Worm (Caenorhabditis elegans): ENCODE data around the gene cyn-2.

The cyn-2 gene

DNA sequence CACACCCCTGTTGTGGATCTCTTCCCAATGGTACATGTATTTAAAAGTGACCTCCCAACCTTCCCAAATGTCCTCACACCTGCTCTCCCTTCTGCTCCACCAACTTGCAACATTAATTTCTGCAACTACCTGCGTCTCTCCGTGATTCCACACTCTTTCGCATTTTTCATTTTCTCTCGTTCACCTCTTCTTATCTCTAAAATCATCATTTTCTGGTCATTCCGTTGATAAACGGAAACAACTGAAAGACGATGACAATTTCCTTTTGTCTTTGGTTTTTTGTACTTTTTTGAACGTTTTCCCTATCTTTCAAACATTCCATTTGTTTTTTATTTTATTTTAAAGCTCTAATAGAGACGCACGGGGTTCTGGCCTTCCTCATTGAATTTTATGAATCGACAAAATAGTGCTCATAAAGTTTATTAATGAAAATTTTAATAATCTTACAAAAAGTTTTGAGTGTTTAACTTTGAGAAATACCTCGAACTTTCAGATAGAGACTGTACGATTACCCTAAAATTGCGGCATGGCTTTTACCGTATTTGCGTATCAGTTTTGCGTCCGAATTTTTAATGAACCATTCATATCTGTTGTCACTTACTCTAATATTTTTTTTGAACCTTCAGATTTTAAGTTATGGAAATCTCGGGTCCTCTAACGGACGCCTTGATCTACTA is 19.7 kb upstream of the cyn-2 start, which contains the start of gene aqp-11:
Gene aqp-11, plus strand, starts transcription at position 627 of the 677 bp plus-strand sequence.
- no peak for TF ChIP-seq unc-62 (GFP tag; optimal IDR thresholded peaks at IDR 0.05)

DNA sequence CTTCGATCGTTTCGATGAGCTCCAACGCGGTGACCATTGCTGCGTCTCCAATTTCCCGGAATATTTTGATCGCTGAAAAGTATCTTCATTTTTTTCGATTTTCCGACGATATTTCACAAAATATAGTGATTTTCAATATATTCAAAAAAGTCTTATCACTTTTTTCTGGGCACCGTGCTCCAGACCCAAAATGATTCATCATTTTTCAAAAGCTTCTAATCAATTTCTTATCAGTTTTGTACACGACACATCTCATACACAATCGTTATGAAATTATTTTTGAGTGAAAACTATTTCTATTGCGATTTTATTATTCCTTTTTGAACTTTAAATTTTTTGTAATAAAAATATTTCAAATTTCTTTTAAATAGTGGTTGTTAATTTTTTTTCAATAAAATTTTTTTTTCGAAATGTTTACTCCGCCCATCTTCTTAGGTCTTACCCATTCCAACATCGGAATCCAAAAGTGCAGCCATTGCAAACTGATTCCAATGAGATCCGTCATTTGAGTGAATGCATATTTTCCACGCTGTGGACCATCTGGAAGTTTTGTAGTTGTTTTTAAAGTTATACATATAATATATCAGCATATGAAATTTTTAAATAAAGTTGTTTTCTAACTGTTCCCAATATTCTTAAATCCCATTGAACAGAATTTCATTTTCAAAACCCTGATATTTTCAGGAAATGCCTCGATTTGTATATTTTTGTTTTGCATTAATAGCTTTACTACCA is 13.5 kb upstream of the cyn-2 start, which contains the start of gene sid-2:
Gene sid-2, plus strand, starts transcription at position 685 of the 735 bp plus-strand sequence.
- no peak for TF ChIP-seq unc-62 (GFP tag; optimal IDR thresholded peaks at IDR 0.05)

DNA sequence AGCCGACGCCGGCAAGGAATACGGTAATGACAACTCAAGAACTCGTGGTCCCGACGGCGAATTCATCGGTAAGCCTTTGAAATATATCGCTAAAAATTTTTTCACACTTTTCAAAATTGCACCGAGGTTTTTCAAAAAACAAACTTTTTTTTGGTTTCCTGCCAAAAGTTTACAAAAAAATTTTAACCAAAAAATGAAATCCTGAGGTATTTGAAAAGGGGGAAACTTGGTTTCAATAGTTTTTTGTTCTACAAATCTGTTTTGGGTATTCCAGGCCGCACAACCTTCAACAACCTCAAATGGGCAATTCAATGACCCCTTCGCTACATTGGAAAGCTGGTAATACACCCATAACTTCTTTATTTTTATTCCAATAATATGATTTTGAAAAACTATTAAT is 10.4 kb upstream of the cyn-2 start:
- no peak for TF ChIP-seq unc-62 (GFP tag; optimal IDR thresholded peaks at IDR 0.05)

DNA sequence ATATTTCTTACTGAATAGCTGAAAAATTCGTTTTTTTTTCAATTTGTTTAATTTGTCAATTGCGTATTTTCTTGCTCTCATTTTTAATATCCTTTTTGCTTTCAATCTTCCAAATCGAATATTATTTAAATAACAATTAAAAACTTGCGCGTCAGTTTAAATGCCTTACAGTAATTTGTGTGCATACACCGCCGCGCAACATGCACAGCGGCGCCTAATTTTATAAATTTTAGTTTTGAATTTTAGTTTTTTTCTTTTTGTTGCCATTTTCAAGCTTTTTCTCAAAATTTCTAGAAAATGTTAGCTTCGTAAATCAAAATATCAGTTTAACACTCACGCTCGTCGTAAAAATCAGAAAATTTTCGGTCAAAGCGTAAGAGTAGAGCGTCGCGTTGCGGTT is 9.2 kb upstream of the cyn-2 start:
- TF ChIP-seq unc-62 (GFP tag; optimal IDR thresholded peaks at IDR 0.05): no peak

DNA sequence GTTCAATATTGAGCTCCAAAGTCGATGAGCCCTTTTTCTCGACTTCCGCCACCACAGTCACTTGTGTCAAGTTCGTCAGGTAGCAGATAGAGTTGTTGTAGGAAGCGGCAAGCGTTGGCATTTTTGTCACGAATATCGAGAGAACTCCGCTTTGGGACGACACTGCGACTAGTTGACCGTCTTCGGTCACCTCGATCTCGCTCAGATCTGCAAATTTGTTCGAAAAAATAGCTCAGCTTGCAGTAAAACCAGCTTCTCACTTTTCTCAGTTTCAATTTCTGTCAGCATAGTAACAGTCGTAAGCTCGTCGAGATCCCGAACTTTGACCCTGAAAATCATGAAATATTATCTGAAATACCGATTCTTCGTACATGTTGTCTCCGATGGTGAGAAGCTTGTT is 8.2 kb upstream of the cyn-2 start:
- no peak for TF ChIP-seq unc-62 (GFP tag; optimal IDR thresholded peaks at IDR 0.05)

DNA sequence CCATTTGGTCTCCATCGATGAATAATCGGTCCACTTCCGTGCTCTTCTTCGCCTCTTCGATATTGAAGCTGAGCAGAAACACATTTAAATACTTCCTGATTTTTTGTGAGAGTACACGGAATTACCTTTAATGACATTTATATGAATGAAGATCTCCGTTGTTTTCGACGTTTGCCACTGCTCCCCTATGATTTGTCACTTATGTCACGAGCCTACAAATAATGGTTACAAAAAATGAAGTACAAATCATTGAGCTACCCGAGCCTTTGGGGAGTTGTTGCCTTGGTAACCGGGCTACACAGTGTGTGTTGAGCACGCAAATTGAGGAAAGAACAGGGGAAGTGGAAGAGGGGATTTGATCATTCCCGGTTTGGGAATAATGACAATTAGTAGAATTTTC is 6.2 kb upstream of the cyn-2 start, which contains the start of gene dyf-2:
Gene dyf-2, minus strand, starts transcription at position 137 of the 400 bp plus-strand sequence.
- TF ChIP-seq unc-62 (GFP tag; optimal IDR thresholded peaks at IDR 0.05): no peak

DNA sequence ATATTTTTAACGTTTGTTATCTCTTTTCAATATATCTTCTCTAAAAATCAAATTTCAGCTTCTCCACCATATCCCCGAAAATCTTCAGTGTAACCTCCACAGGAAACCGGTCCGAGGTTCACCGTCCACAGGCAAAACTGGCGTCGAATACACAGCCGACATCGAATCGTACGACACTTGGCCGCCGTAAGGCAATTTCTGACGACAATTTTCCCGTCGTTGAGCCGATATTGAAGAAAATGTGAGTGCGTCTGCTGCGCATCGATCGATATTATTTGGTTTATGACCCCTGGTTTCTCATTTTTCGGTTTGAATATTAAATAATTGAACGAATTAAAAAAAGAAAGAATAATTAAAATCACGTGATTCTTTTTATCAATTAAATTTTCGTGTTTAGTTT is 5.3 kb upstream of the cyn-2 start, which contains the start of gene cul-2:
Gene cul-2, plus strand, starts transcription at position 59 of the 400 bp plus-strand sequence.
- no peak for TF ChIP-seq unc-62 (GFP tag; optimal IDR thresholded peaks at IDR 0.05)

DNA sequence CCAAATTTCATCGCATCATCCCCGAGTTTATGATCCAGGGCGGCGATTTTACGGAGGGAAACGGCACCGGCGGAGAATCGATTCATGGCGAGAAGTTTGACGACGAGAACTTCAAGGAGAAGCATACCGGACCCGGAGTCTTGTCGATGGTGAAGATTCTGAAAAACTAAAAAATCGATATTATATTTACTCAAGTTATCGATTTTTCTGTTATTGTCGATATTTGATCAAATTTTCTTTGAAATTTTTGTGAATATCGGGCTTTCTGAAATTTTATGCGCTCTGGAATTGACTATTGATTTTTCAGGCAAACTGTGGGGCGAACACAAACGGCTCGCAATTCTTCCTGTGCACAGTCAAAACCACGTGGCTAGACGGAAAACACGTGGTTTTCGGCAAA is 719 bp downstream of the cyn-2 start:
- no peak for TF ChIP-seq unc-62 (GFP tag; optimal IDR thresholded peaks at IDR 0.05)

DNA sequence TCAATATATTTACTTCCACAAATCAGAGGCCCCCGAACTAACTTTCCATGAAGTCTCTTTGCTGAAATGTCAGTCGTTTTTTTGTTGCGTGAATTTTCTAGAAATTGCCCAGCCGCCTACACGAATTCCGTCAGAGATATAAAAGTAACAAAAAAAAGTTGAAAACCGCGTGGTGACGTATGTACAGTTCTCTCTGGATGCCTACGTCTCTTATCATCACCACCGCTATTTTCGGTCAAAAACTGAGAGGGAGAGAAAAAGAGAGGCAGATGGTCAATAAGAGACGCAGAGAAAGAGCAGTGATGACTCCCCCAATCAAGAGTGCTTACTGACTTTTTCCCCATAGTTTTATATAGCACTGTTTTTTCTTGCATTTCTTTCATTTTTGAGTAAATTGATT is 1.6 kb downstream of the cyn-2 start:
- TF ChIP-seq unc-62 (GFP tag; optimal IDR thresholded peaks at IDR 0.05): no peak

DNA sequence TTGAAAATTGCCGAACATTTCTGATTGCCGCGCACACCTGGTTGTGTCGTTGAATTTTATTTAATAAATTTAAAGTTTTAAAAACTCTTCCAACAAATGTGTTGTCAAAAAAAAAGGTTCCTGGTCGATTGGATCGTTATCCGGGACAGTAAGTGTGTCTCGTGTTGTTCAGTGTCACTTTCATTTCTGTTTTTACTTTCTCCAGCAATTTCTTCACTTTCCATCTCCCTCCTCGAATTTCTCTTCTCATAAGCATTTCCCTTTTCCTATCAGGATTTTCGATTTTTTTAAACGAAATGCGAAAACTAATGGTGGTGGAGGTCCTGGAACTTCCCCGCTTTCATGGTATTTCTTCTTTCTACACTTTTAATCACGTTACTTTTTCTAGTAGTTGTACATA is 3.1 kb downstream of the cyn-2 start:
- TF ChIP-seq unc-62 (GFP tag; optimal IDR thresholded peaks at IDR 0.05): no peak

DNA sequence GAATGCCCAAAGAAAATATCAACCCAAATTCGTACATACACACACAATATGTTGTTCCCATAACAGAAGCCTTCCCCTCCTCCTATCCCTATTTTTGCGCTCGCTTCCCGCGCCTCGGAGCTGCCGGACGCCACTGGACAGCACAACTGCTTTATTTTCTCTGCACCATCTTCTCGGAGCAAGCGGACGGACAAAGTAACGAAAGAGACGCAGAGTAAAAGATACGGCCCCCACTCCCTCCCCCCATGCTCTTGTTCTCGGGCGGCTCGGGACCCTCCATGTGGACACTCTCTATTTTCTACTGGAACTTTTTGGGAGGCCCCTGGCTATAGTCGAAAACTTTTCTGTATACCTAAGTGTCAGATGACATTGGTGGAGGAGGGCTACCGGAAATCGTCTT is 5.4 kb downstream of the cyn-2 start:
- TF ChIP-seq unc-62 (GFP tag; optimal IDR thresholded peaks at IDR 0.05): no peak

DNA sequence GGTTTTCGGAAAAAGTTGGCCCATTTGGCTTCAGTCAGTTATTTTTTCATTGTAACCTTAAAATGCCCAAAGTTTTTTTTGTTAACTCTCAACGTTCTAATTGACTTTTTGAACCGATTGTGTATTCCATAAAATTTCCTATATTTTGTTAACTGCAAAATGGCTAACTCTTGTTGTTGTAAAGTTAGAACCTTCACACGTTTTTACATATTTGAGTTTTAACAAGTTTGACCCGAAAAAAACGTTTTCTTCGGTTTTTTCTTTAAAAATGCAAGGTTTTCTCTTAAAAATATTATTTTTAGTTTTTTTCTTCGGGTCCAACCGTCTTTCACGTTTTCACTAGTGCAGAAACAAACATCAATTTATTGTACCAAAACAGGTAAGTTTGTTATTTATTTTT is 9.2 kb downstream of the cyn-2 start, which contains the start of gene lit-1:
Gene lit-1, plus strand, starts transcription at position 301 of the 400 bp plus-strand sequence.
- no peak for TF ChIP-seq unc-62 (GFP tag; optimal IDR thresholded peaks at IDR 0.05)

DNA sequence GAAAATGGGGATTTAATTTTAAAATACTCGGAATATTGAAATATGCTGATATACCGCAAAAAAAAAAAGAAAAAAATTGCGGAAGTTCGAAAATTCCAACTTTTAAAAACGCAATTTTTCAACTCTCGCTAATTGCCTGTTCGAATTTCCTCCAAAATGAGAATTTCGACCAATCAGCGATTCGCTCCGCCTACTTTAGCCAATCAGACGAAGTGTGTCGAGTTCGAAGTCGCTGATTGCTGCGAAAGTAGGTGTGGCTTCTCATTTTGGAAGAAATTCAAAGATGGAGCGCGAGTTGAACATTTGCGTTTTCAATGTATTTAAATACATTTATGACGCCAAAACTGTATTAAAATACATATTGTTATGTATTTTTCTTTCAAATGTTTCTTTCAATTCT is 15.9 kb downstream of the cyn-2 start:
- TF ChIP-seq unc-62 (GFP tag; optimal IDR thresholded peaks at IDR 0.05): no peak

DNA sequence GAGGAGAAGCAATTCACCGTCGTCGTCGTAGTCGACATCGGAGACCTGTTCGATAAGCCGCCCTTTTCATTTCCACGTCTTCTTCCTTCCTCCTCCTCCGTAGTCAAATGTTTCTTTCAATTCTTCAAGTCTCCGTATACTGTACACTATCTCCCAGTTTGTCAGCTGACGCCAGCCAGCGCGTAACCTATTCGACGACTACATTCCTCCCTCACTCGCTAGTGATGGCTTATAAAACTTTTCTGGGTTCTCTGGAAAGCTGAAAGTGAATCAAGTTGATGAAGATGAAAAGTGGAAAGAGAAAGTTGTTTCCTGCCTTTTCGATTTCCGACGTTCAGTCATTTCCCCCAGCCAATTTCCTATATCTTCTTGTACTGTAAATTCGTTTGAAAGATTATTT is 16.7 kb downstream of the cyn-2 start:
- TF ChIP-seq unc-62 (GFP tag; optimal IDR thresholded peaks at IDR 0.05): no peak

DNA sequence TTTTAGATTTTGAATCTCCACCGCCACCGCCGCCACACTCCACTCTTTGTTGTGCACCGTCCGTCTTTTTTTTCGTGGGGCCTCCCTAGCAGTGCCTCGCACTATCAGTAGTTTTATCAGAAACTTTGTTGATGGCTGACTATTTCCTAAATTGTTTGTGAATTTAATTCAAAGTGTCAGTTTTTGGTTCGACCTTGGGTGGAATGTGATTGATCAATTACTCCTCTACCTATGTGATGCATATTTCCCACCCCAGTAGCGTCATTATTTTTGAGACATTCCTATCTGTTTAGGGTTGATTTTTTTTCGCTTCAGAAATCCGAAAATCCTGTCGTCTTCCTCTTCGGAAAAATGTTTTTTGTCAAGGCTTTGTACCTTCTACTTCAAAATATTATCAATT is 18.2 kb downstream of the cyn-2 start:
- TF ChIP-seq unc-62 (GFP tag; optimal IDR thresholded peaks at IDR 0.05): no peak

DNA sequence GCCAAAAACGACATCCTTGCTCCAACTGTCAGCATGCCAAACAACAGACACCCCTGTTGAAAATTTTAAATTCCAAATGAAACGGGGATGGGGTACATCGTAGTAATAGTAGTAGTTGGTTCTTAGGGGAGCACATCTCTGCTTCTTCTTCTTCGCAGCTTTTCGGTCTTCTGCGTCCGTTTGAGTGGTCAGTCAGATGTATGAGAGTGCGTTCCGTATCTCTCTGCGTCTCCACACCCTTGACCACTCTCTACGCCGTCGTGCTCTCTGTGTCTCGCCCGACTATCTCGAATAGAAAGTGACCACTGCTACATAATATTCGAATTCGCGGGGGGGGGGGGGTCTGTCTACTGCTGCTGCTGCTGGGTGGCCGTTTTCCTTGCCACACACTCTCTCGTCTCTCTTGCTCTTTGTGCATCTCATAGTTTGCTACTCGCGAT is 20.4 kb downstream of the cyn-2 start:
- no peak for TF ChIP-seq unc-62 (GFP tag; optimal IDR thresholded peaks at IDR 0.05)

DNA sequence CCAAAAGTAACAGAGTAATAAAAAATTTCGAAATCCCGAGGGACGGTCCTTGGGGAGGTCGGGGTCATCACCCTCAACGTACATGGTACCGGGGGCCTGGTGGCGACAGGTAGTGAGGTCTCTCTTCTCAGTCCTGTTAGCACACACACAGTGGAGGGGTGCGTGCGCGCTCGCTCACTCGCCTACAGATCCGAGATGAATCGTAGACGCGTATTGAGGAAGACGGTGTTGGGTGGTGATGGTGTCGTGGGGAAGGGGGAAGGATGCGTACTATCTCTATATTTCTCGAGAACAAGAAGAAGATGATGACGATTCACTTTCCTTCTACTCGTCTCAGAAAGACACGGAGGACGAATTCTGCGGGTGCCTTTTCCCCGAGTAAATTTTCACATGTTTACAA is 21.3 kb downstream of the cyn-2 start:
- TF ChIP-seq unc-62 (GFP tag; optimal IDR thresholded peaks at IDR 0.05): no peak
